Worm (Caenorhabditis elegans) whole organism, L4/young adult: ENCODE results near the gene ugt-3.
A peak's percentile ranks its signal among the peaks of the same experiment; 100 is the strongest.

Experiments used
- W03F9.2 ChIP-seq: fragments of 150-350 bp; optimal IDR thresholded peaks from 2 replicates; lab custom pipeline; 2014; ENCODE audit warnings: missing biosample characterization, missing genetic modification characterization
- dao-5 ChIP-seq: sonication (generic microtip); optimal IDR thresholded peaks from 2 replicates; lab custom pipeline; 2016; ENCODE audit warnings: missing genotype, missing genetic modification characterization, moderate library complexity, missing compliant biosample characterization
- him-1 ChIP-seq: sonication (generic microtip); optimal IDR thresholded peaks from 2 replicates; lab custom pipeline; 2016; ENCODE audit warnings: missing genotype, missing genetic modification reagents, missing genetic modification characterization, missing compliant biosample characterization

DNA sequence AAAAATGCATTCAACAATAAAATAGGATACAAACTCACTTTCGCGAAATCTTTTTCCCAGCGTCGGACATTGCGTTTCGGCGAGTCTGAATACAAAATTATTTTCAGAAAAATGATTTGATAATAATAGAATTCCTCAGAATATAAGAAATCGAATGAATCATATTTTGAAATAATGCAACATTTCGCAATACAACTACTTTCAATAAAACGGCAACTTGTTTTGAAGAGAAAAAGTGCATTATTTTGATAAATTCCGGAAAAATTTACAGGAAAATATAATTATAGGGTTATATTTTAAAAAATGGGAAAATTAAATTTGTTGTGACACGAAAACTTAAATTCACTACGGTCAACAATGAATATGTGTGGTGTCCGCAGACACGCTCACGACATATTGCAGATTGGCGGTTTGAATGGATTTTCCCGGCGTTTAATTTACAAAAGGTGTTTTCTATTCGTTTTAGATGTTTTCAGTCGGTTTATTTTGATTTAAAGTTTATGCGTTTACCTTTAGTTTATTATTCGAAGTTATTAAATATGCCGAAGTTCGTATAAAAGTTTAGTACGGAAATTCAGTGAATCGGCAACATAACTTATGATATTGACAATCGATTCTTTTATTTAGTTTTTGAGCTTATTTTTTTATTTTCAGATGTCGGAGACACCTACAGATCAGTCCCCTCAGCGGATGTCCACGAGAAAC, 36.6 kb downstream of the ugt-3 start, which contains the start of the genes abcf-1 and scc-3:
- TF ChIP-seq him-1 (no peak), dao-5 (no peak), W03F9.2 (tag; lab: Kevin White, UChicago) (peak; percentile 11)
